Fruit fly (Drosophila melanogaster) whole organism, wandering third instar larva: Measurements from ENCODE around the gene eater.

Experiments used
- Abd-B ChIP-seq: fragments of >200 bp; optimal IDR thresholded peaks from 2 replicates; lab custom pipeline; 2017; ENCODE audit warnings: missing biosample characterization, missing genetic modification characterization
- CG32264 ChIP-seq: fragments of 200-800 bp; sonication (Bioruptor generic); optimal IDR thresholded peaks from 2 replicates; lab custom pipeline; 2016; ENCODE audit warnings: missing biosample characterization, missing genetic modification characterization
- CG9705 ChIP-seq: fragments of 200-800 bp; sonication (Bioruptor generic); optimal IDR thresholded peaks from 2 replicates; lab custom pipeline; 2018; ENCODE audit warnings: missing biosample characterization, mild to moderate bottlenecking, missing genetic modification characterization
- Dfd ChIP-seq: fragments of >200 bp; optimal IDR thresholded peaks from 2 replicates; lab custom pipeline; 2017; ENCODE audit warnings: missing biosample characterization, missing genetic modification characterization
- GATAd ChIP-seq: sonication (Bioruptor generic); optimal IDR thresholded peaks from 2 replicates; lab custom pipeline; 2016; ENCODE audit warnings: missing biosample characterization, missing genetic modification characterization
- HLH106 ChIP-seq: fragments of 200-800 bp; optimal IDR thresholded peaks from 3 replicates; lab custom pipeline; 2019; ENCODE audit warnings: missing biosample characterization, mild to moderate bottlenecking, missing genetic modification characterization, moderate library complexity
- Hnf4 ChIP-seq: fragments of 200-800 bp; sonication (Bioruptor generic); optimal IDR thresholded peaks from 2 replicates; lab custom pipeline; 2016; ENCODE audit warnings: missing biosample characterization, mild to moderate bottlenecking, missing genetic modification characterization
- Hr78 ChIP-seq: fragments of >200 bp; optimal IDR thresholded peaks from 2 replicates; lab custom pipeline; 2017; ENCODE audit warnings: missing biosample characterization, missing genetic modification characterization
- Hr83 ChIP-seq: fragments of 200-300 bp; sonication (Bioruptor generic); optimal IDR thresholded peaks from 2 replicates; lab custom pipeline; 2016; ENCODE audit warnings: missing biosample characterization, mild to moderate bottlenecking, missing genetic modification characterization, moderate library complexity; ENCODE audit not compliant: poor library complexity, severe bottlenecking
- Jra ChIP-seq: sonication (Bioruptor generic); optimal IDR thresholded peaks from 2 replicates; lab custom pipeline; 2016; ENCODE audit warnings: missing biosample characterization, missing genetic modification characterization
- Mio ChIP-seq: sonication (Bioruptor generic); optimal IDR thresholded peaks from 2 replicates; lab custom pipeline; 2016; ENCODE audit warnings: missing biosample characterization, missing genetic modification characterization
- N ChIP-seq: fragments of >200 bp; optimal IDR thresholded peaks from 2 replicates; lab custom pipeline; 2018; ENCODE audit warnings: missing biosample characterization, missing external identifiers, missing genetic modification characterization
- OdsH ChIP-seq: fragments of 200-800 bp; sonication (Bioruptor generic); optimal IDR thresholded peaks from 2 replicates; lab custom pipeline; 2016; ENCODE audit warnings: missing biosample characterization, mild to moderate bottlenecking, missing genetic modification characterization
- Rel ChIP-seq, 2 experiments: fragments of 200-800 bp; sonication (Bioruptor generic) in 1 of 2; optimal IDR thresholded peaks; 2 replicates in 1 of 2; 3 replicates in 1 of 2; lab custom pipeline; 2016 to 2019; ENCODE audit warnings: mild to moderate bottlenecking in 2 of 2, missing biosample characterization in 2 of 2, missing genetic modification characterization in 2 of 2, moderate library complexity in 1 of 2
- Sp1 ChIP-seq: fragments of 200-800 bp; sonication (Bioruptor generic); optimal IDR thresholded peaks from 3 replicates; lab custom pipeline; 2019; ENCODE audit warnings: missing biosample characterization, mild to moderate bottlenecking, missing genetic modification characterization, moderate library complexity
- Vsx2 ChIP-seq: fragments of 200-300, 225-300 bp; sonication (Bioruptor generic); optimal IDR thresholded peaks from 2 replicates; lab custom pipeline; 2018; ENCODE audit warnings: missing biosample characterization, missing genetic modification characterization; ENCODE audit not compliant: partially characterized antibody
- br ChIP-seq: fragments of 200-800 bp; sonication (Bioruptor generic); optimal IDR thresholded peaks from 2 replicates; lab custom pipeline; 2016; ENCODE audit warnings: missing biosample characterization, missing genetic modification characterization
- brk ChIP-seq: fragments of 200-800 bp; sonication (Bioruptor generic); optimal IDR thresholded peaks from 2 replicates; lab custom pipeline; 2016; ENCODE audit warnings: missing biosample characterization, mild to moderate bottlenecking, missing genetic modification characterization
- dl ChIP-seq, 2 experiments: fragments of 175-275, 200-275 bp in 1 of 2; fragments of 200-275 bp in 1 of 2; sonication (Bioruptor generic); optimal IDR thresholded peaks; lab custom pipeline; 2018; ENCODE audit warnings: mild to moderate bottlenecking in 2 of 2, missing biosample characterization in 2 of 2, missing genetic modification characterization in 2 of 2, moderate library complexity in 2 of 2; ENCODE audit not compliant: partially characterized antibody in 2 of 2, insufficient read depth in 1 of 2
- dmrt93B ChIP-seq: fragments of 200-800 bp; sonication (Bioruptor generic); optimal IDR thresholded peaks from 2 replicates; lab custom pipeline; 2018; ENCODE audit warnings: missing biosample characterization, mild to moderate bottlenecking, missing genetic modification characterization
- dsf ChIP-seq: sonication (Bioruptor generic); optimal IDR thresholded peaks from 2 replicates; lab custom pipeline; 2016; ENCODE audit warnings: missing biosample characterization, missing genetic modification characterization, borderline replicate concordance
- ey ChIP-seq: fragments of 200-800 bp; sonication (Bioruptor generic); optimal IDR thresholded peaks from 2 replicates; lab custom pipeline; 2016; ENCODE audit warnings: missing biosample characterization, missing genetic modification characterization
- foxo ChIP-seq, 2 experiments: fragments of 200-800 bp; sonication (Bioruptor generic); optimal IDR thresholded peaks; 2 replicates in 1 of 2; 3 replicates in 1 of 2; lab custom pipeline; 2016 to 2017; ENCODE audit warnings: missing biosample characterization in 2 of 2, missing genetic modification characterization in 2 of 2
- fru ChIP-seq: fragments of 200-800 bp; sonication (Bioruptor generic); optimal IDR thresholded peaks from 3 replicates; lab custom pipeline; 2016; ENCODE audit warnings: missing biosample characterization, mild to moderate bottlenecking, missing genetic modification characterization
- h ChIP-seq: fragments of 200-800 bp; sonication (Bioruptor generic); optimal IDR thresholded peaks from 3 replicates; lab custom pipeline; 2016; ENCODE audit warnings: missing biosample characterization, mild to moderate bottlenecking, missing genetic modification characterization
- jim ChIP-seq: fragments of 175-275, 200-325 bp; sonication (Bioruptor generic); optimal IDR thresholded peaks from 2 replicates; lab custom pipeline; 2016; ENCODE audit warnings: missing biosample characterization, mild to moderate bottlenecking, missing genetic modification characterization
- lola ChIP-seq: fragments of >200 bp; optimal IDR thresholded peaks from 2 replicates; lab custom pipeline; 2017; ENCODE audit warnings: missing biosample characterization, missing genetic modification characterization
- psq ChIP-seq: fragments of 200-800 bp; sonication (Bioruptor generic); optimal IDR thresholded peaks from 3 replicates; lab custom pipeline; 2017; ENCODE audit warnings: missing biosample characterization, mild to moderate bottlenecking, missing genetic modification characterization, moderate library complexity
- rgr ChIP-seq: fragments of 200-800 bp; sonication (Bioruptor generic); optimal IDR thresholded peaks from 3 replicates; lab custom pipeline; 2016; ENCODE audit warnings: missing biosample characterization, mild to moderate bottlenecking, missing genetic modification characterization
- sage ChIP-seq: fragments of 200-800 bp; sonication (Bioruptor generic); optimal IDR thresholded peaks from 2 replicates; lab custom pipeline; 2016; ENCODE audit warnings: missing biosample characterization, mild to moderate bottlenecking, missing genetic modification characterization
- sv ChIP-seq: fragments of 200-800 bp; sonication (Bioruptor generic); optimal IDR thresholded peaks from 3 replicates; lab custom pipeline; 2016; ENCODE audit warnings: missing biosample characterization, missing genetic modification characterization
- tai ChIP-seq: sonication (Bioruptor generic); optimal IDR thresholded peaks from 2 replicates; lab custom pipeline; 2016; ENCODE audit warnings: missing biosample characterization, missing genetic modification characterization
- usp ChIP-seq: fragments of >200 bp; optimal IDR thresholded peaks from 2 replicates; lab custom pipeline; 2017; ENCODE audit warnings: missing biosample characterization, missing genetic modification characterization
- woc ChIP-seq: sonication (Bioruptor generic); optimal IDR thresholded peaks from 2 replicates; lab custom pipeline; 2016; ENCODE audit warnings: missing biosample characterization, mild to moderate bottlenecking, missing genetic modification characterization

The eater gene

DNA sequence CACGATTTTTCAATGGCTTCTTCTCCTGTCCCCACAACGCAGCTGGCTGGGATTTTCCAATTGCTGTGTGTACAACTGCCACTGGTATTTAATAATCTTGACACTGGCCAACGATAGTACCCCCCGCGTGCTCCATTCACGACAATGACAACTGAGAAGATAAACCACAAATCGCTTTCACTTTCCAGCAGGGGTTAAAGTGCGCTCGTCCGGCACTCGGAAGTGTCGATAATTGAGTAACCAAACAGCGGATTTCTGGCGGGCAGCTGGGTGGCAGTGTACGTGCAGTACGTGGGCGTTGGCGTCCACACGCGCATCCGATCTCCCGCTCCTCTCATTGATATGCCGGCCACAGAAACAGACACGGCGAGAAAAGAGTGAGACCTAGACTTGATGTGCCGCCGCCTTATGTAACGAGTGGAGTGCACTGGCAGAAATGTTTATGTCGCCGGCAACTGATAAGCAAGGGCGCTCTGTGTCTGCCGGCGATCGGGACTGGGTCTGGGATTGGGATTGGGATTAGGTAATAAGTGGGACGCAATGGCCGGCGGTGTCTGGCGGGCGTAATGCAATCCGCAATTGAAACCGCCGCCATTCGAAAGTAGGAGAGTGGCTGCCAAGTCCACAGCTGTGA is 35.4 kb upstream of the eater start:
- no peak for TF ChIP-seq ey (GFP tag; lab: Kevin White, UChicago)
- no peak for TF ChIP-seq Dfd (GFP tag; lab: Kevin White, UChicago)
- no peak for TF ChIP-seq br
- no peak for TF ChIP-seq GATAd (GFP tag; lab: Kevin White, UChicago)
- no peak for TF ChIP-seq sage
- TF ChIP-seq foxo (GFP tag; optimal IDR thresholded peaks at IDR 0.05; lab: Kevin White, UChicago), result no peak
- TF ChIP-seq Abd-B (GFP tag; lab: Kevin White, UChicago), result no peak
- TF ChIP-seq lola (GFP tag; lab: Kevin White, UChicago), result no peak
- no peak for TF ChIP-seq Hnf4
- TF ChIP-seq psq, result no peak
- TF ChIP-seq usp, result no peak
- no peak for TF ChIP-seq Vsx2
- TF ChIP-seq rgr (GFP tag; lab: Kevin White, UChicago), result no peak
- TF ChIP-seq CG32264 (GFP tag; lab: Kevin White, UChicago), result no peak
- no peak for TF ChIP-seq Mio (GFP tag; lab: Kevin White, UChicago)
- no peak for TF ChIP-seq Rel (GFP tag; optimal IDR thresholded peaks at IDR 0.05; lab: Kevin White, UChicago)
- TF ChIP-seq Rel (tag; optimal IDR thresholded peaks at IDR 0.05; lab: Kevin White, UChicago), result no peak

DNA sequence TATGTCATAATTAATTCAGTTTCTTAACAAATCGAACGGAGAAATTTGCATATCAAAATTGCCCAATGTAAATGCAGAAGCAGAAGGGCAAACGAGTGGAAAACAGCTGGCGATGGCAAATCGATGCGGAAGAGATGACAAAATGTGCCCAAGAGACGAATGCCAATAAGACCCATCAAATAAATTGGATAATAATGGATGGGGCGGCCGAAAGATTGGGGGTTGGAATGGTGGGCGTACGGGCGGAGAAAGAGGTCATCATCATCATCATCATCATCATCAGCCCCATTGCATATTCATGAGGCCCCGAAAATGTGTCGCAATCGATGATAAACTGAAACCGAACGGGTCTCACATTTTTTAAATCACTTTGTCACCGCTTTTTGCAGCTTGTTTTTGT is 34.5 kb upstream of the eater start:
- TF ChIP-seq lola (GFP tag; lab: Kevin White, UChicago), result no peak
- TF ChIP-seq Rel (GFP tag; optimal IDR thresholded peaks at IDR 0.05; lab: Kevin White, UChicago), result no peak
- TF ChIP-seq Rel (tag; optimal IDR thresholded peaks at IDR 0.05; lab: Kevin White, UChicago), result no peak
- TF ChIP-seq Hr78 (GFP tag; lab: Kevin White, UChicago), result no peak
- TF ChIP-seq sage, result no peak
- TF ChIP-seq CG9705 (GFP tag; lab: Kevin White, UChicago), result no peak
- no peak for TF ChIP-seq usp
- TF ChIP-seq dl (GFP tag; optimal IDR thresholded peaks at IDR 0.05; lab: Kevin White, UChicago; ENCODE audit: insufficient read depth in 1 of 2, partially characterized antibody in 2 of 2), result no peak
- no peak for TF ChIP-seq h
- no peak for TF ChIP-seq foxo (GFP tag; optimal IDR thresholded peaks at IDR 0.05; lab: Kevin White, UChicago)
- no peak for TF ChIP-seq Hr83
- no peak for TF ChIP-seq Mio (GFP tag; lab: Kevin White, UChicago)
- TF ChIP-seq sv (GFP tag; lab: Kevin White, UChicago), result no peak

DNA sequence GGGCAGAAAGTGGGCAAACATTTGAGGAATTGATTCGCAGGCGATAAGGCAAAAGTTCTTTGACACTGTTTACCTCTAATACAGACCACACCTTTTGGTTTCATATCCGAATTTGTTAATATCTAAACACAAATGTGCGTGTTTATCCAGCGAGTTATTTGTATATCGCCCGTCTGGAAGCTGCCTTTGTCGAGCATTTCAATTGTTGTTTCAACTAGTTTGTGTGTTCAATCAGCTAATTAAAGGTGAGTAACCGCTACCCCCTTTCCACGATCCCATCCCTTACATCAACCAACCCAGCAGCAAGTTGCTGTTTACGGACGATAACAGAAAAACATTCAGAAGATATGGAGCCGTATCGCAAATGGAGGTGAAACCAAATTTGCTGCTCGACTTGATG is 31.9 kb upstream of the eater start:
- TF ChIP-seq fru (GFP tag; lab: Kevin White, UChicago) (peak; percentile 70), sage (peak; percentile 58), Rel (GFP tag; optimal IDR thresholded peaks at IDR 0.05; lab: Kevin White, UChicago) (no peak), Rel (tag; optimal IDR thresholded peaks at IDR 0.05; lab: Kevin White, UChicago) (peak; percentile 60), brk (GFP tag; lab: Kevin White, UChicago) (peak; percentile 77), dsf (peak; percentile 40), Abd-B (GFP tag; lab: Kevin White, UChicago) (no peak), dmrt93B (GFP tag; lab: Kevin White, UChicago) (peak; percentile 9), Mio (GFP tag; lab: Kevin White, UChicago) (no peak), woc (no peak), N (GFP tag; lab: Kevin White, UChicago) (no peak), Vsx2 (peak; percentile 91), HLH106 (tag; lab: Kevin White, UChicago) (peak; percentile 49), GATAd (GFP tag; lab: Kevin White, UChicago) (peak; percentile 93), tai (peak; percentile 81), br (peak; percentile 83), sv (GFP tag; lab: Kevin White, UChicago) (no peak), h (peak; percentile 93), OdsH (GFP tag; lab: Kevin White, UChicago) (peak; percentile 88), psq (peak; percentile 56), Hr83 (peak; percentile 97), Hnf4 (peak; percentile 87), ey (GFP tag; lab: Kevin White, UChicago) (peak; percentile 44), Dfd (GFP tag; lab: Kevin White, UChicago) (no peak), Jra (peak; percentile 89), Sp1 (GFP tag; lab: Kevin White, UChicago) (peak; percentile 68), CG9705 (GFP tag; lab: Kevin White, UChicago) (peak; percentile 53), jim (GFP tag; lab: Kevin White, UChicago) (peak; percentile 44), rgr (GFP tag; lab: Kevin White, UChicago) (peak; percentile 89), foxo (GFP tag; optimal IDR thresholded peaks at IDR 0.05; lab: Kevin White, UChicago) (peak in 1 of 2 experiments; percentile 71)
